Worm (Caenorhabditis elegans): ENCODE data around the gene F48G7.7.

F48G7.7 gene

DNA sequence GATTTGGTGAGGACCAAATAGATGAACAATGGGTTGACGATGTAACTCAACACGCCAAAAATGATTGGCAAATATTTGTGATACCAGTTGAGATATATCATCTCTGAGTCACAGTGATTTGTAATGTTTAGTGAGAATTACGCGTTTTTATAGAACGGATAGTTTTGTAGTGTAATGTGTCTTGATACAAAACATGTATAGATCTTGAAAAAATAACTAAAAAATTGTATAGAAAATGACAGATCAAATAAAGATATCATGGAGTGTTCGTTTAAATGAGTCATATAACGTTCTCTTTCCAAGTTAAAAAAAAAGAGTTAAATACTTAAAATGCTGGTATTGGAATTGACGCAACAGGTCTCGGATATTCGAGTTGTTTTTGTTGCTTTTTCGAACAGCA, 28.2 kb upstream of the F48G7.7 start, which contains the start of gene srj-6:
Gene srj-6 (minus strand): TSS at position 101 of the 400 bp plus-strand sequence.
- TF ChIP-seq F10E7.11 (tag; optimal IDR thresholded peaks at IDR 0.05) = no peak
- no peak for TF ChIP-seq aptf-2 (GFP tag; conservative IDR thresholded peaks at IDR 0.05)
- TF ChIP-seq ztf-3 (GFP tag; optimal IDR thresholded peaks at IDR 0.05) = no peak
- no peak for TF ChIP-seq F23B12.7 (tag; optimal IDR thresholded peaks at IDR 0.05; ENCODE audit: insufficient read depth)
- no peak for TF ChIP-seq akir-1 (GFP tag; optimal IDR thresholded peaks at IDR 0.05)

DNA sequence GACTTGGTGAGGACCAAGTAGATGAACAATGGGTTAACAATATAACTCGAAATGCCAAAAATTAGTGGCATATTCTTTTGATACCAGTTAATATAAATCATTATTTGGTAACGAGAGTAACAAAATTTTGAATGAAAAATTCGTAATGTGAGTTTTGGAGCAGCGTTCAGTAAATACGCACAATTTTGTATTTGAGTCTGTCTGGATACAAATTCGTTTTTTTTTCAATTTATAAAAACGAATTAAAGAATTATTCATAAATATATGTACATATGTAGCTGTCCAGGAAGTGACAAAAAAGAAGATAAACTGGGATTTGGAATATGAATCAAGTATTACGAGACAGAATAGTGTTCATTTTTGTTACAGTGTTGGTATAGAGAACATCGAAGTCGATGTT, 26.7 kb upstream of the F48G7.7 start, which contains the start of gene srj-5:
Gene srj-5 (minus strand): TSS at position 101 of the 400 bp plus-strand sequence.
- TF ChIP-seq nfyb-1 (GFP tag; IDR thresholded peaks at IDR 0.05) (no peak), dox-1 (GFP tag; IDR thresholded peaks at IDR 0.05) (no peak), repo-1 (tag; optimal IDR thresholded peaks at IDR 0.05) (no peak), madf-8 (GFP tag; conservative IDR thresholded peaks at IDR 0.05) (no peak), die-1 (tag; optimal IDR thresholded peaks at IDR 0.05) (no peak), nhr-179 (tag; optimal IDR thresholded peaks at IDR 0.05) (no peak), ceh-40 (GFP tag; IDR thresholded peaks at IDR 0.05) (no peak)

- TF ChIP-seq egrh-3 (GFP tag; IDR thresholded peaks at IDR 0.05) (no peak), zfh-2 (GFP tag; conservative IDR thresholded peaks at IDR 0.05) (no peak), Y53G8AR.9 (GFP tag; conservative IDR thresholded peaks at IDR 0.05) (no peak), mcd-1 (GFP tag; IDR thresholded peaks at IDR 0.05) (no peak), T07F8.4 (tag; optimal IDR thresholded peaks at IDR 0.05) (no peak), B0019.2 (GFP tag; conservative IDR thresholded peaks at IDR 0.05) (no peak), hlh-12 (tag; optimal IDR thresholded peaks at IDR 0.05) (no peak)
Observed at ce11 chrV:646888-647287, 20.7 kb upstream of the F48G7.7 start, which contains the start of gene ugt-42. Gene ugt-42 (plus strand): TSS chrV:647188.

ce11 chrV:646129-646528, 19.9 kb upstream of the F48G7.7 start, which contains the start of gene F48G7.12:
Gene F48G7.12 (minus strand): TSS chrV:646229.
- no peak for TF ChIP-seq B0035.1 (tag; optimal IDR thresholded peaks at IDR 0.05)
- no peak for TF ChIP-seq F22D6.2 (tag; optimal IDR thresholded peaks at IDR 0.05)
- TF ChIP-seq zfh-2 (GFP tag; conservative IDR thresholded peaks at IDR 0.05) = no peak
- no peak for TF ChIP-seq Y95B8A.8 (GFP tag; IDR thresholded peaks at IDR 0.05)
- no peak for TF ChIP-seq nfyb-1 (GFP tag; IDR thresholded peaks at IDR 0.05)
- TF ChIP-seq zim-3 (tag; optimal IDR thresholded peaks at IDR 0.05) = no peak
- no peak for TF ChIP-seq ceh-40 (GFP tag; IDR thresholded peaks at IDR 0.05)
- TF ChIP-seq hrde-1 (tag; optimal IDR thresholded peaks at IDR 0.05; ENCODE audit: borderline replicate concordance) = no peak
- TF ChIP-seq egl-44 (GFP tag; IDR thresholded peaks at IDR 0.05) = no peak
- TF ChIP-seq T26A5.8 (tag; optimal IDR thresholded peaks at IDR 0.05) = no peak
- no peak for TF ChIP-seq efl-1 (GFP tag; optimal IDR thresholded peaks at IDR 0.05)
- no peak for TF ChIP-seq egrh-3 (GFP tag; IDR thresholded peaks at IDR 0.05)
- no peak for TF ChIP-seq lin-35 (GFP tag; optimal IDR thresholded peaks at IDR 0.05)
- TF ChIP-seq F23B12.7 (tag; optimal IDR thresholded peaks at IDR 0.05; ENCODE audit: insufficient read depth) = no peak

DNA sequence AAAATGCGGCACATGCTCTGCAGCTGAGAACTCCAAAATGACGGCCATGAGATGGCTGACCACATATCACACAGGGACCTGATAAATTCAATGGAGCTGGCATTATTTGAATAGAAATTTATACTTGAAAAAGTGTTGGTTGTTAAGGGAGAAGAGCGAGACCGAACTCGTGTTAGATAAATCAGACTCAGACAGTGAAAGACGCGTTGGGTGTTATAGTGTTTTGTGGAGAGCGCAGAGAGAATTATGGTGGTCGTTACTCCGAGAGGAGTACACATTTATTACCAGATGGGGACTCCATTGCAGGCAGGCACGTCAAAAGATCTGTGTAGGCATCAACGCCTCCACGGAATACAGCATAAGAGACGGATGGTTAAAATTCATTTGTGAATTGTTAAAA, 16.5 kb upstream of the F48G7.7 start, which contains the start of gene nhr-190:
Gene nhr-190 (minus strand): TSS at position 175 of the 400 bp plus-strand sequence.
- no peak for TF ChIP-seq ztf-6 (GFP tag; IDR thresholded peaks at IDR 0.05)
- peak; percentile 66; the same call in 1 of the 2 replicates for TF ChIP-seq hmg-1.2 (GFP tag; IDR thresholded peaks at IDR 0.05)
- TF ChIP-seq attf-5 (GFP tag; optimal IDR thresholded peaks at IDR 0.05) = peak; percentile 16

Measured in whole organism, young adult.